Worm (Caenorhabditis elegans): ENCODE data around the gene npp-21.

ce11 chrII:7562616-7563015 lies 36.8 kb upstream of the npp-21 start:
- TF ChIP-seq mep-1 (tag; optimal IDR thresholded peaks at IDR 0.05) (no peak), ztf-11 (tag; optimal IDR thresholded peaks at IDR 0.05) (no peak), lin-13 (tag; optimal IDR thresholded peaks at IDR 0.05) (no peak), bed-3 (GFP tag; optimal IDR thresholded peaks at IDR 0.05) (no peak), nhr-76 (tag; optimal IDR thresholded peaks at IDR 0.05) (no peak), ham-2 (GFP tag; optimal IDR thresholded peaks at IDR 0.05) (no peak), pha-4 (tag; optimal IDR thresholded peaks at IDR 0.05) (no peak), unc-39 (tag; optimal IDR thresholded peaks at IDR 0.05) (no peak), snpc-4 (tag; optimal IDR thresholded peaks at IDR 0.05) (no peak), unc-62 (GFP tag; optimal IDR thresholded peaks at IDR 0.05) (no peak), nhr-2 (tag; optimal IDR thresholded peaks at IDR 0.05) (no peak), nhr-237 (tag; optimal IDR thresholded peaks at IDR 0.05) (no peak), unc-120 (tag; optimal IDR thresholded peaks at IDR 0.05; ENCODE audit: poor library complexity, severe bottlenecking) (no peak)
